Fruit fly (Drosophila melanogaster) whole organism, adult: Measurements from ENCODE around the gene CG44001.

Source experiments
- CG33017 ChIP-seq: fragments of 200-800 bp; sonication (Bioruptor generic); optimal IDR thresholded peaks from 2 replicates; lab custom pipeline; 2018; ENCODE audit warnings: missing biosample characterization, mild to moderate bottlenecking, missing genetic modification characterization, moderate library complexity
- CG5204 ChIP-seq: fragments of 200-800 bp; sonication (Bioruptor generic); optimal IDR thresholded peaks from 2 replicates; lab custom pipeline; 2016; ENCODE audit warnings: missing biosample characterization, missing genetic modification characterization
- Crg-1 ChIP-seq: fragments of 200-800 bp; sonication (Bioruptor generic); optimal IDR thresholded peaks from 2 replicates; lab custom pipeline; 2016; ENCODE audit warnings: missing biosample characterization, missing genetic modification characterization
- kay ChIP-seq: fragments of 200-800 bp; sonication (Bioruptor generic); peaks from one replicate; lab custom pipeline; 2016; ENCODE audit warnings: missing biosample characterization, missing genetic modification characterization, borderline replicate concordance
- pad ChIP-seq: fragments of 200-800 bp; sonication (Bioruptor generic); optimal IDR thresholded peaks from 3 replicates; lab custom pipeline; 2017; ENCODE audit warnings: missing biosample characterization, missing genetic modification characterization, mild to moderate bottlenecking, moderate library complexity, missing genetic modification reagents

dm6 chr2L:4995010-4995836 is 47.8 kb upstream of the CG44001 start:
- TF ChIP-seq kay (GFP tag; lab: Kevin White, UChicago) (no peak), Crg-1 (GFP tag; lab: Kevin White, UChicago) (no peak), CG5204 (GFP tag; lab: Kevin White, UChicago) (no peak), pad (GFP tag; lab: Kevin White, UChicago) (no peak), CG33017 (tag; lab: Kevin White, UChicago) (no peak)
